Worm (Caenorhabditis elegans) whole organism, young adult: Measurements from ENCODE around the gene C14A4.7.

Experiments used
- Y67H2A.10 ChIP-seq: fragments of 200-800 bp; sonication (Bioruptor generic); conservative IDR thresholded peaks from 2 replicates; pipeline ENCODE4 v1.3.6; 2022; ENCODE audit warnings: missing genetic modification reagents, missing genetic modification characterization, missing compliant biosample characterization
- atf-7 ChIP-seq: sonication (generic microtip); optimal IDR thresholded peaks from 2 replicates; lab custom pipeline; 2017; ENCODE audit warnings: mild to moderate bottlenecking, missing genetic modification characterization, missing compliant biosample characterization
- attf-5 ChIP-seq: fragments of 200-800 bp; sonication (Bioruptor generic); optimal IDR thresholded peaks from 2 replicates; lab custom pipeline; 2018; ENCODE audit warnings: mild to moderate bottlenecking, missing genetic modification characterization, missing compliant biosample characterization
- die-1 ChIP-seq: sonication (generic microtip); optimal IDR thresholded peaks from 2 replicates; lab custom pipeline; 2016; ENCODE audit warnings: missing genotype, mild to moderate bottlenecking, missing genetic modification characterization, missing compliant biosample characterization
- ets-4 ChIP-seq: fragments of 200-800 bp; sonication (Bioruptor generic); optimal IDR thresholded peaks from 2 replicates; lab custom pipeline; 2018; ENCODE audit warnings: mild to moderate bottlenecking, missing genetic modification characterization, missing compliant biosample characterization
- mel-28 ChIP-seq: sonication (generic microtip); optimal IDR thresholded peaks from 2 replicates; lab custom pipeline; 2016; ENCODE audit warnings: borderline replicate concordance, mild to moderate bottlenecking, missing genetic modification characterization, missing compliant biosample characterization
- snpc-4 ChIP-seq, 5 experiments: fragments of 150-350 bp in 1 of 5; sonication (generic microtip) in 4 of 5; optimal IDR thresholded peaks; 2 replicates each; lab custom pipeline; 2014 to 2018; ENCODE audit warnings: missing genetic modification characterization in 5 of 5, missing biosample characterization in 3 of 5, antibody characterized with exemption in 2 of 5, mild to moderate bottlenecking in 2 of 5, missing compliant biosample characterization in 2 of 5, missing genotype in 2 of 5, moderate library complexity in 2 of 5, missing genetic modification reagents in 1 of 5

DNA sequence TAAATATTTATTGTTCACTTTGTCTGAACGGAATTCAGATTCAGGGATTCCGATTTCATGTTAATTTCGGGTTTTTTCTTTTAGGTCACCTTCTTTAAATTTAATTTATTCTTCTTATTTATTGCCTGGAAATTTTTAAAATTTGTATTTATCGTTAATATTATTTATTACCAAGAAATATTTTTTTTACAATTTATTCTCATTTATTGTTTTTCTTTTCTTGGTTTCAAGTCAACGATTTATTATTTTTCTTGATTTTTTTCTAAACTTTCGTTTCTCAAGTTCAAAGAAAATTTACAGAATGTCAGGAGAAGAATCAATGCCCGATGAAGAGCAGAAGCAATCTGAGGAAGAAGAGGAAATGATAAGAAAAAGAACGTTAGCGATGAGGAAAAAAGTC is 8.6 kb downstream of the C14A4.7 start, which contains the start of gene crn-3:
- TF ChIP-seq attf-5 (GFP tag; lab: Kevin White, UChicago) (no peak), die-1 (tag; lab: Kevin White, UChicago) (no peak), Y67H2A.10 (GFP tag; lab: Robert Waterston, UW) (no peak), snpc-4 (GFP tag; optimal IDR thresholded peaks at IDR 0.05; lab: Kevin White, UChicago) (no peak), snpc-4 (tag; optimal IDR thresholded peaks at IDR 0.05; lab: Kevin White, UChicago) (no peak), ets-4 (GFP tag; lab: Kevin White, UChicago) (no peak), atf-7 (tag; lab: Kevin White, UChicago) (no peak), mel-28 (no peak)
